Fruit fly (Drosophila melanogaster) whole organism, embryonic: ENCODE data around the gene CG33158.

Source experiments
- CG10267 ChIP-seq: fragments of 200-800 bp; sonication (Bioruptor generic); optimal IDR thresholded peaks from 2 replicates; lab custom pipeline; 2018; ENCODE audit warnings: missing biosample characterization, mild to moderate bottlenecking, missing genetic modification characterization, moderate library complexity
- CG10321 ChIP-seq: fragments of 200-800 bp; sonication (Bioruptor generic); IDR thresholded peaks from 2 replicates; pipeline ENCODE4 v1.3.6; 2022; ENCODE audit warnings: missing biosample characterization, missing genetic modification characterization
- CG10543 ChIP-seq: fragments of 200-800 bp; sonication (Bioruptor generic); optimal IDR thresholded peaks from 3 replicates; lab custom pipeline; 2017; ENCODE audit warnings: missing biosample characterization, mild to moderate bottlenecking, missing genetic modification characterization, moderate library complexity
- CG13424 ChIP-seq: fragments of 200-800 bp; sonication (Bioruptor generic); optimal IDR thresholded peaks from 2 replicates; lab custom pipeline; 2019; ENCODE audit warnings: missing biosample characterization, mild to moderate bottlenecking, missing genetic modification characterization, moderate library complexity
- CG14860 ChIP-seq: fragments of 200-800 bp; sonication (Bioruptor generic); IDR thresholded peaks from 3 replicates; pipeline ENCODE4 v1.3.6; 2022; ENCODE audit warnings: missing biosample characterization, missing genetic modification characterization; ENCODE audit not compliant: partially characterized antibody
- CG15073 ChIP-seq: fragments of 200-800 bp; sonication (Bioruptor generic); optimal IDR thresholded peaks from 2 replicates; lab custom pipeline; 2016; ENCODE audit warnings: missing biosample characterization, missing genetic modification characterization
- CG16779 ChIP-seq: fragments of 200-800 bp; sonication (Bioruptor generic); IDR thresholded peaks from 2 replicates; pipeline ENCODE4 v1.3.6; 2022; ENCODE audit warnings: missing biosample characterization, missing genetic modification characterization
- CG17829 ChIP-seq: fragments of 200-800 bp; optimal IDR thresholded peaks from 2 replicates; lab custom pipeline; 2019; ENCODE audit warnings: missing biosample characterization, mild to moderate bottlenecking, missing genetic modification characterization, moderate library complexity
- CG2129 ChIP-seq: fragments of 200-800 bp; sonication (Bioruptor generic); IDR thresholded peaks from 2 replicates; pipeline ENCODE4 v1.3.6; 2022; ENCODE audit warnings: missing biosample characterization, missing genetic modification characterization; ENCODE audit not compliant: partially characterized antibody
- CG31224 ChIP-seq: fragments of 200-800 bp; sonication (Bioruptor generic); IDR thresholded peaks from 2 replicates; pipeline ENCODE4 v1.3.6; 2022; ENCODE audit warnings: missing biosample characterization, missing genetic modification characterization
- CG31388 ChIP-seq: fragments of 200-800 bp; sonication (Bioruptor generic); optimal IDR thresholded peaks from 2 replicates; lab custom pipeline; 2016; ENCODE audit warnings: missing biosample characterization, missing genetic modification characterization
- CG3995 ChIP-seq: fragments of 200-800 bp; sonication (Bioruptor generic); optimal IDR thresholded peaks from 3 replicates; lab custom pipeline; 2016; ENCODE audit warnings: missing biosample characterization, missing genetic modification characterization
- CG4360 ChIP-seq: fragments of 200-800 bp; sonication (Bioruptor generic); IDR thresholded peaks from 2 replicates; pipeline ENCODE4 v1.3.6; 2022; ENCODE audit warnings: missing biosample characterization, missing genetic modification characterization
- CG6175 ChIP-seq: fragments of 200-800 bp; sonication (Bioruptor generic); IDR thresholded peaks from 3 replicates; pipeline ENCODE4 v1.3.6; 2022; ENCODE audit warnings: missing biosample characterization, missing genetic modification characterization
- CG7357 ChIP-seq: fragments of 200-800 bp; sonication (Bioruptor generic); IDR thresholded peaks from 3 replicates; pipeline ENCODE4 v1.3.6; 2022; ENCODE audit warnings: missing biosample characterization, missing genetic modification characterization
- CG8089 ChIP-seq: fragments of 200-800 bp; sonication (Bioruptor generic); optimal IDR thresholded peaks from 3 replicates; lab custom pipeline; 2016; ENCODE audit warnings: missing biosample characterization, missing genetic modification characterization
- CG9215 ChIP-seq: fragments of 200-800 bp; sonication (Bioruptor generic); IDR thresholded peaks from 2 replicates; pipeline ENCODE4 v1.3.6; 2022; ENCODE audit warnings: missing biosample characterization, missing genetic modification characterization
- CG9797 ChIP-seq: fragments of 200-800 bp; sonication (Bioruptor generic); optimal IDR thresholded peaks from 3 replicates; lab custom pipeline; 2018; ENCODE audit warnings: missing biosample characterization, mild to moderate bottlenecking, missing genetic modification characterization
- CoRest ChIP-seq: fragments of 200-800 bp; sonication (Bioruptor generic); optimal IDR thresholded peaks from 3 replicates; lab custom pipeline; 2018; ENCODE audit warnings: missing biosample characterization, mild to moderate bottlenecking, missing genetic modification characterization, moderate library complexity
- D19B ChIP-seq: fragments of 200-800 bp; sonication (Bioruptor generic); optimal IDR thresholded peaks from 2 replicates; lab custom pipeline; 2017; ENCODE audit warnings: missing biosample characterization, mild to moderate bottlenecking, missing genetic modification characterization
- Deaf1 ChIP-seq: fragments of 200-800 bp; optimal IDR thresholded peaks from 3 replicates; lab custom pipeline; 2019; ENCODE audit warnings: missing biosample characterization, mild to moderate bottlenecking, missing genetic modification characterization, moderate library complexity
- Ets97D ChIP-seq: fragments of 200-800 bp; sonication (Bioruptor generic); optimal IDR thresholded peaks from 3 replicates; lab custom pipeline; 2016; ENCODE audit warnings: missing biosample characterization, missing genetic modification characterization
- Lpt ChIP-seq: fragments of >200 bp; optimal IDR thresholded peaks from 2 replicates; lab custom pipeline; 2018; ENCODE audit warnings: missing biosample characterization, missing genetic modification characterization
- Mes4 ChIP-seq: fragments of 200-800 bp; sonication (Bioruptor generic); optimal IDR thresholded peaks from 2 replicates; lab custom pipeline; 2016; ENCODE audit warnings: missing biosample characterization, missing genetic modification characterization
- Mrtf ChIP-seq: fragments of 200-800 bp; sonication (Bioruptor generic); IDR thresholded peaks from 3 replicates; pipeline ENCODE4 v1.3.6; 2022; ENCODE audit warnings: missing biosample characterization, missing genetic modification characterization
- Nf-YA ChIP-seq: fragments of 200-800 bp; sonication (Bioruptor generic); IDR thresholded peaks from 2 replicates; pipeline ENCODE4 v1.3.6; 2022; ENCODE audit warnings: missing biosample characterization, missing genetic modification characterization
- Nf-YB ChIP-seq: fragments of 200-800 bp; sonication (Bioruptor generic); optimal IDR thresholded peaks from 3 replicates; lab custom pipeline; 2019; ENCODE audit warnings: missing biosample characterization, mild to moderate bottlenecking, missing genetic modification characterization, moderate library complexity
- Oaz ChIP-seq: fragments of 200-800 bp; sonication (Bioruptor generic); IDR thresholded peaks from 2 replicates; pipeline ENCODE4 v1.3.6; 2022; ENCODE audit warnings: missing biosample characterization, missing genetic modification characterization
- Poxn ChIP-seq: fragments of 200-800 bp; sonication (Bioruptor generic); IDR thresholded peaks from 2 replicates; pipeline ENCODE4 v1.3.6; 2022; ENCODE audit warnings: missing biosample characterization, missing genetic modification characterization
- Rfx ChIP-seq: fragments of 200-800 bp; sonication (Bioruptor generic); IDR thresholded peaks from 2 replicates; pipeline ENCODE4 v1.3.6; 2022; ENCODE audit warnings: missing biosample characterization, missing genetic modification characterization
- ac ChIP-seq: fragments of 200-800 bp; sonication (Bioruptor generic); optimal IDR thresholded peaks from 3 replicates; lab custom pipeline; 2017; ENCODE audit warnings: missing biosample characterization, mild to moderate bottlenecking, missing genetic modification characterization
- bowl ChIP-seq: fragments of 200-800 bp; sonication (Bioruptor generic); IDR thresholded peaks from 2 replicates; pipeline ENCODE4 v1.3.6; 2022; ENCODE audit warnings: missing biosample characterization, missing genetic modification characterization
- bsh ChIP-seq, 2 experiments: fragments of 200-800 bp; sonication (Bioruptor generic); optimal IDR thresholded peaks; 2 replicates each; lab custom pipeline; 2017 to 2018; ENCODE audit warnings: mild to moderate bottlenecking in 2 of 2, missing biosample characterization in 2 of 2, missing genetic modification characterization in 2 of 2, moderate library complexity in 1 of 2
- dati ChIP-seq: fragments of 200-800 bp; sonication (Bioruptor generic); IDR thresholded peaks from 2 replicates; pipeline ENCODE4 v1.3.6; 2022; ENCODE audit warnings: missing biosample characterization, missing genetic modification characterization
- dimm ChIP-seq: fragments of 200-800 bp; sonication (Bioruptor generic); IDR thresholded peaks from 2 replicates; pipeline ENCODE4 v1.3.6; 2022; ENCODE audit warnings: missing biosample characterization, missing genetic modification characterization
- exex ChIP-seq: fragments of 200-800 bp; sonication (Bioruptor generic); optimal IDR thresholded peaks from 4 replicates; lab custom pipeline; 2018; ENCODE audit warnings: missing biosample characterization, mild to moderate bottlenecking, missing genetic modification characterization, moderate library complexity
- eyg ChIP-seq: fragments of 200-800 bp; sonication (Bioruptor generic); optimal IDR thresholded peaks from 3 replicates; lab custom pipeline; 2016; ENCODE audit warnings: missing biosample characterization, missing genetic modification characterization
- grau ChIP-seq: fragments of 200-800 bp; optimal IDR thresholded peaks from 3 replicates; lab custom pipeline; 2019; ENCODE audit warnings: missing biosample characterization, mild to moderate bottlenecking, missing genetic modification characterization, moderate library complexity
- hb ChIP-seq: fragments of 200-800 bp; sonication (Bioruptor generic); IDR thresholded peaks from 3 replicates; pipeline ENCODE4 v1.3.6; 2022; ENCODE audit warnings: missing biosample characterization, missing genetic modification characterization; ENCODE audit not compliant: partially characterized antibody
- knrl ChIP-seq: fragments of 200-800 bp; sonication (Bioruptor generic); IDR thresholded peaks from 3 replicates; pipeline ENCODE4 v1.3.6; 2022; ENCODE audit warnings: missing biosample characterization, missing genetic modification characterization; ENCODE audit not compliant: partially characterized antibody
- lmd ChIP-seq: fragments of 200-800 bp; sonication (Bioruptor generic); IDR thresholded peaks from 2 replicates; pipeline ENCODE4 v1.3.6; 2022; ENCODE audit warnings: missing biosample characterization, missing genetic modification characterization
- nmo ChIP-seq: fragments of 200-800 bp; sonication (Bioruptor generic); optimal IDR thresholded peaks from 2 replicates; lab custom pipeline; 2018; ENCODE audit warnings: missing biosample characterization, mild to moderate bottlenecking, missing genetic modification characterization, moderate library complexity
- p53 ChIP-seq: fragments of 200-800 bp; sonication (Bioruptor generic); optimal IDR thresholded peaks from 2 replicates; lab custom pipeline; 2016; ENCODE audit warnings: missing biosample characterization, missing genetic modification characterization
- pnt ChIP-seq: fragments of 200-800 bp; sonication (Bioruptor generic); optimal IDR thresholded peaks from 3 replicates; lab custom pipeline; 2016; ENCODE audit warnings: missing biosample characterization, missing genetic modification characterization
- repo ChIP-seq: fragments of 200-800 bp; sonication (Bioruptor generic); optimal IDR thresholded peaks from 2 replicates; lab custom pipeline; 2016; ENCODE audit warnings: missing biosample characterization, missing genetic modification characterization
- tgo ChIP-seq: fragments of 200-800 bp; sonication (Bioruptor generic); IDR thresholded peaks from 3 replicates; pipeline ENCODE4 v1.3.6; 2022; ENCODE audit warnings: missing biosample characterization, missing genetic modification characterization
- tna ChIP-seq: fragments of 200-800 bp; sonication (Bioruptor generic); IDR thresholded peaks from 2 replicates; pipeline ENCODE4 v1.3.6; 2022; ENCODE audit warnings: missing biosample characterization, missing genetic modification characterization; ENCODE audit not compliant: partially characterized antibody
- trh ChIP-seq: fragments of 200-800 bp; sonication (Bioruptor generic); optimal IDR thresholded peaks from 2 replicates; lab custom pipeline; 2016; ENCODE audit warnings: missing biosample characterization, missing genetic modification characterization
- tup ChIP-seq: fragments of 200-800 bp; sonication (Bioruptor generic); optimal IDR thresholded peaks from 2 replicates; lab custom pipeline; 2016; ENCODE audit warnings: missing biosample characterization, mild to moderate bottlenecking, missing genetic modification characterization, moderate library complexity
- tx ChIP-seq: fragments of 200-800 bp; sonication (Bioruptor generic); optimal IDR thresholded peaks from 2 replicates; lab custom pipeline; 2016; ENCODE audit warnings: missing biosample characterization, missing genetic modification characterization
- wor ChIP-seq: fragments of 200-800 bp; sonication (Bioruptor generic); IDR thresholded peaks from 2 replicates; pipeline ENCODE4 v1.3.6; 2022; ENCODE audit warnings: missing biosample characterization, missing genetic modification characterization
- zfh2 ChIP-seq: fragments of 200-800 bp; sonication (Bioruptor generic); optimal IDR thresholded peaks from 2 replicates; lab custom pipeline; 2016; ENCODE audit warnings: missing biosample characterization, missing genetic modification characterization

Gene CG33158

dm6 chr3L:16380770-16381169, 38.6 kb upstream of the CG33158 start (continued):
- TF ChIP-seq CoRest (tag; lab: Kevin White, UChicago) (peak; percentile 73), repo (GFP tag; lab: Kevin White, UChicago) (no peak), tx (peak; percentile 50), hb (GFP tag; lab: Robert Waterston, UW) (no peak), Lpt (no peak), lmd (GFP tag; lab: Robert Waterston, UW) (no peak; the same call in 1 of the 2 replicates), CG15073 (GFP tag; lab: Kevin White, UChicago) (no peak), zfh2 (GFP tag; lab: Kevin White, UChicago) (peak; percentile 65), CG6175 (GFP tag; lab: Robert Waterston, UW) (no peak), Mrtf (peak; percentile 50; the same call in 1 of the 3 replicates), CG3995 (GFP tag; lab: Kevin White, UChicago) (peak; percentile 1), CG9215 (no peak; the same call in 1 of the 2 replicates), CG2129 (GFP tag; lab: Robert Waterston, UW) (no peak), nmo (peak; percentile 54), dati (GFP tag; lab: Robert Waterston, UW) (no peak), CG31224 (GFP tag; lab: Robert Waterston, UW) (peak; percentile 42), grau (peak; percentile 99), CG14860 (no peak), Nf-YB (peak; percentile 1), Nf-YA (GFP tag; lab: Robert Waterston, UW) (no peak), ac (no peak), bowl (GFP tag; lab: Robert Waterston, UW) (no peak), trh (no peak), dimm (no peak), CG8089 (GFP tag; lab: Kevin White, UChicago) (peak; percentile 58), p53 (GFP tag; lab: Kevin White, UChicago) (peak; percentile 52), Oaz (GFP tag; lab: Robert Waterston, UW) (peak; percentile 27; the same call in 1 of the 2 replicates), Poxn (GFP tag; lab: Robert Waterston, UW) (peak; percentile 29; the same call in 1 of the 2 replicates), Mes4 (GFP tag; lab: Kevin White, UChicago) (no peak), Rfx (GFP tag; lab: Robert Waterston, UW) (0 out of 2 replicates have a peak, but pooled peaks have one; percentile 69), Ets97D (GFP tag; lab: Kevin White, UChicago) (no peak), pnt (GFP tag; lab: Kevin White, UChicago) (peak; percentile 63), CG10267 (peak; percentile 60), CG17829 (tag; lab: Kevin White, UChicago) (peak; percentile 66), CG31388 (GFP tag; lab: Kevin White, UChicago) (no peak), wor (GFP tag; lab: Robert Waterston, UW) (peak; percentile 43; the same call in 1 of the 2 replicates), exex (no peak), CG9797 (no peak), Deaf1 (no peak), CG7357 (no peak), CG10321 (no peak), CG13424 (tag; lab: Kevin White, UChicago) (peak; percentile 79), knrl (GFP tag; lab: Robert Waterston, UW) (no peak), bsh (GFP tag; optimal IDR thresholded peaks at IDR 0.05; lab: Kevin White, UChicago) (peak in 1 of 2 experiments; percentile 73), CG10543 (GFP tag; lab: Kevin White, UChicago) (peak; percentile 74), CG4360 (no peak), CG16779 (GFP tag; lab: Robert Waterston, UW) (no peak), tgo (GFP tag; lab: Robert Waterston, UW) (peak; percentile 58), D19B (GFP tag; lab: Kevin White, UChicago) (peak; percentile 25), tup (no peak), tna (no peak), eyg (GFP tag; lab: Kevin White, UChicago) (peak; percentile 28)
